Fruit fly (Drosophila melanogaster): Measurements from ENCODE around the gene CG34159.
A peak's percentile ranks its signal among the peaks of the same experiment; 100 is the strongest.

CG34159 gene

DNA sequence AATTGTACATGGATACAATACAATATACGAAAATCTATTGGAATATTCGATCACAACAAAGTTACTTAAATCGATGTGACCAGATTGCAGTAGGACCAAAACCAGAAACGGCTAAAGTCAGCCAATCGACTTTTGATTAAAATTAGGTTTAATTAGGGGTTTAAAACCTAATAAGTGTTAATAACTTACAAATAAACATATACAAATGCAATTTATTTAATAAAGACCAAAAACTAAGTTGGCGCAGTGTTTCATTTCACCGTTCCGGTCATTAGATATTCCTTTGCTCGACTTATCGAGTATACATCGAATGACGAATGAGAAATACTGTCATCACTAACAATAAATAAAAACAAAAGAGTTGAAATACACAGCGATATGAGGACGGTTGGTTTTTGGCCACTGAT lies 46.3 kb upstream of the CG34159 start, which contains the start of the genes bsk and CG31717 (continued):
- TF ChIP-seq sens-2 (GFP tag; IDR thresholded peaks at IDR 0.05), result no peak
- TF ChIP-seq Lim3 (GFP tag; IDR thresholded peaks at IDR 0.05), result no peak
- TF ChIP-seq CG43689 (GFP tag; IDR thresholded peaks at IDR 0.05), result no peak
- no peak for TF ChIP-seq CG8388 (GFP tag; optimal IDR thresholded peaks at IDR 0.05)
- TF ChIP-seq MTF-1 (GFP tag; optimal IDR thresholded peaks at IDR 0.05; ENCODE audit: borderline replicate concordance), result no peak
- no peak for TF ChIP-seq fd3F (GFP tag; optimal IDR thresholded peaks at IDR 0.05)
- TF ChIP-seq nau (GFP tag; optimal IDR thresholded peaks at IDR 0.05), result no peak
- peak; percentile 45 for TF ChIP-seq CG10267 (tag; optimal IDR thresholded peaks at IDR 0.05)
- TF ChIP-seq Six4 (GFP tag; optimal IDR thresholded peaks at IDR 0.05), result no peak
- TF ChIP-seq CG34422 (GFP tag; IDR thresholded peaks at IDR 0.05), result no peak
- no peak for TF ChIP-seq CG2889 (GFP tag; IDR thresholded peaks at IDR 0.05)
- no peak for TF ChIP-seq Lpt (GFP tag; optimal IDR thresholded peaks at IDR 0.05)
- peak; percentile 15 for TF ChIP-seq HmgZ (tag; optimal IDR thresholded peaks at IDR 0.05)
- TF ChIP-seq CG7745 (tag; optimal IDR thresholded peaks at IDR 0.05), result no peak
- no peak for TF ChIP-seq CoRest (tag; optimal IDR thresholded peaks at IDR 0.05)
- peak; percentile 5 for TF ChIP-seq B-H2 (GFP tag; optimal IDR thresholded peaks at IDR 0.05)
- no peak for TF ChIP-seq Optix (GFP tag; IDR thresholded peaks at IDR 0.05)
- no peak for TF ChIP-seq CG9215 (GFP tag; IDR thresholded peaks at IDR 0.05)
- no peak for TF ChIP-seq pan (optimal IDR thresholded peaks at IDR 0.05)
- TF ChIP-seq pan (GFP tag; optimal IDR thresholded peaks at IDR 0.05 in 1 of 2, IDR thresholded peaks at IDR 0.05 in 1 of 2), result no peak
- TF ChIP-seq stc (GFP tag; IDR thresholded peaks at IDR 0.05), result no peak
- TF ChIP-seq Scr (GFP tag; IDR thresholded peaks at IDR 0.05; ENCODE audit: partially characterized antibody), result peak; percentile 67
- TF ChIP-seq Ada2b (GFP tag; IDR thresholded peaks at IDR 0.05), result no peak
- TF ChIP-seq pita (GFP tag; optimal IDR thresholded peaks at IDR 0.05), result no peak
- TF ChIP-seq sqz (GFP tag; optimal IDR thresholded peaks at IDR 0.05), result no peak
- TF ChIP-seq Xrp1 (GFP tag; IDR thresholded peaks at IDR 0.05), result no peak
- no peak for TF ChIP-seq sc (optimal IDR thresholded peaks at IDR 0.05)
- TF ChIP-seq sc (GFP tag; optimal IDR thresholded peaks at IDR 0.05), result no peak
- no peak for TF ChIP-seq tgo (GFP tag; IDR thresholded peaks at IDR 0.05)
- peak; percentile 68; the same call in 2 of the 4 replicates for TF ChIP-seq Dll (GFP tag; IDR thresholded peaks at IDR 0.05; ENCODE audit: partially characterized antibody)
- no peak for TF ChIP-seq CG31388 (GFP tag; optimal IDR thresholded peaks at IDR 0.05)
- no peak for TF ChIP-seq CG11398 (GFP tag; optimal IDR thresholded peaks at IDR 0.05)
- TF ChIP-seq crc (GFP tag; optimal IDR thresholded peaks at IDR 0.05), result no peak
- peak; percentile 19 for TF ChIP-seq Sin3A (optimal IDR thresholded peaks at IDR 0.05)
- no peak for TF ChIP-seq bowl (GFP tag; IDR thresholded peaks at IDR 0.05)
- no peak for TF ChIP-seq gcm2 (GFP tag; optimal IDR thresholded peaks at IDR 0.05)
- no peak for TF ChIP-seq CG10321 (GFP tag; IDR thresholded peaks at IDR 0.05)
- TF ChIP-seq klu (GFP tag; IDR thresholded peaks at IDR 0.05), result no peak
- no peak for TF ChIP-seq Jarid2 (GFP tag; optimal IDR thresholded peaks at IDR 0.05)
- TF ChIP-seq CG13123 (GFP tag; optimal IDR thresholded peaks at IDR 0.05), result no peak
- no peak for TF ChIP-seq vvl (GFP tag; IDR thresholded peaks at IDR 0.05)
- TF ChIP-seq zf30C (GFP tag; optimal IDR thresholded peaks at IDR 0.05), result no peak
- no peak for TF ChIP-seq CG15269 (tag; optimal IDR thresholded peaks at IDR 0.05)
- TF ChIP-seq CG4424 (GFP tag; optimal IDR thresholded peaks at IDR 0.05), result no peak
- TF ChIP-seq lola (GFP tag; optimal IDR thresholded peaks at IDR 0.05), result no peak
- no peak for TF ChIP-seq slbo (GFP tag; IDR thresholded peaks at IDR 0.05)
- TF ChIP-seq Doc3 (GFP tag; IDR thresholded peaks at IDR 0.05; ENCODE audit: partially characterized antibody), result no peak
- no peak for TF ChIP-seq gce (GFP tag; IDR thresholded peaks at IDR 0.05)
- TF ChIP-seq CG3995 (GFP tag; optimal IDR thresholded peaks at IDR 0.05), result peak; percentile 62
- TF ChIP-seq CG32767 (GFP tag; IDR thresholded peaks at IDR 0.05), result no peak
- no peak for TF ChIP-seq Bdp1 (GFP tag; optimal IDR thresholded peaks at IDR 0.05)
- peak; percentile 31; the same call in 1 of the 2 replicates for TF ChIP-seq onecut (GFP tag; IDR thresholded peaks at IDR 0.05)
- TF ChIP-seq Dbx (GFP tag; IDR thresholded peaks at IDR 0.05), result no peak

All from whole organism, embryonic.